Fruit fly (Drosophila melanogaster) whole organism, embryonic: ENCODE measurements around the gene CG42299.

ENCODE experiments used
- Abd-B ChIP-seq: fragments of 200-800 bp; sonication (Bioruptor generic); optimal IDR thresholded peaks from 2 replicates; lab custom pipeline; 2018; ENCODE audit warnings: missing biosample characterization, mild to moderate bottlenecking, missing genetic modification characterization, moderate library complexity
- Atf-2 ChIP-seq: fragments of 200-800 bp; sonication (Bioruptor generic); optimal IDR thresholded peaks from 2 replicates; lab custom pipeline; 2016; ENCODE audit warnings: missing biosample characterization, missing genetic modification characterization
- Atf6 ChIP-seq: fragments of 200-800 bp; sonication (Bioruptor generic); IDR thresholded peaks from 2 replicates; pipeline ENCODE4 v1.3.6; 2022; ENCODE audit warnings: missing biosample characterization, missing genetic modification characterization
- CG11456 ChIP-seq: fragments of 200-800 bp; sonication (Bioruptor generic); IDR thresholded peaks from 3 replicates; pipeline ENCODE4 v1.3.6; 2022; ENCODE audit warnings: missing biosample characterization, missing genetic modification characterization
- CG12219 ChIP-seq: fragments of 200-800 bp; sonication (Bioruptor generic); optimal IDR thresholded peaks from 3 replicates; lab custom pipeline; 2018; ENCODE audit warnings: missing biosample characterization, mild to moderate bottlenecking, missing genetic modification characterization
- CG12744 ChIP-seq: fragments of 200-800 bp; sonication (Bioruptor generic); optimal IDR thresholded peaks from 2 replicates; lab custom pipeline; 2016; ENCODE audit warnings: missing biosample characterization, missing genetic modification characterization
- CG12769 ChIP-seq: fragments of 200-800 bp; sonication (Bioruptor generic); optimal IDR thresholded peaks from 2 replicates; lab custom pipeline; 2019; ENCODE audit warnings: missing biosample characterization, mild to moderate bottlenecking, missing genetic modification characterization, moderate library complexity
- CG13296 ChIP-seq: fragments of 200-800 bp; sonication (Bioruptor generic); optimal IDR thresholded peaks from 3 replicates; lab custom pipeline; 2018; ENCODE audit warnings: missing biosample characterization, mild to moderate bottlenecking, missing genetic modification characterization
- CG14710 ChIP-seq: fragments of 200-800 bp; sonication (Bioruptor generic); optimal IDR thresholded peaks from 3 replicates; lab custom pipeline; 2019; ENCODE audit warnings: missing biosample characterization, mild to moderate bottlenecking, missing genetic modification characterization, moderate library complexity
- CG14860 ChIP-seq: fragments of 200-800 bp; sonication (Bioruptor generic); IDR thresholded peaks from 3 replicates; pipeline ENCODE4 v1.3.6; 2022; ENCODE audit warnings: missing biosample characterization, missing genetic modification characterization; ENCODE audit not compliant: partially characterized antibody
- CG1603 ChIP-seq: fragments of 200-800 bp; sonication (Bioruptor generic); optimal IDR thresholded peaks from 2 replicates; lab custom pipeline; 2019; ENCODE audit warnings: missing biosample characterization, mild to moderate bottlenecking, missing genetic modification characterization, moderate library complexity
- CG1832 ChIP-seq: fragments of 200-800 bp; sonication (Bioruptor generic); optimal IDR thresholded peaks from 2 replicates; lab custom pipeline; 2017; ENCODE audit warnings: missing biosample characterization, mild to moderate bottlenecking, missing genetic modification characterization, inconsistent platforms
- CG32772 ChIP-seq: fragments of 200-800 bp; sonication (Bioruptor generic); IDR thresholded peaks from 2 replicates; pipeline ENCODE4 v1.3.6; 2022; ENCODE audit warnings: missing biosample characterization, missing genetic modification characterization
- CG34422 ChIP-seq: fragments of 200-800 bp; sonication (Bioruptor generic); IDR thresholded peaks from 3 replicates; pipeline ENCODE4 v1.3.6; 2022; ENCODE audit warnings: missing biosample characterization, missing genetic modification characterization
- CG3995 ChIP-seq: fragments of 200-800 bp; sonication (Bioruptor generic); optimal IDR thresholded peaks from 3 replicates; lab custom pipeline; 2016; ENCODE audit warnings: missing biosample characterization, missing genetic modification characterization
- CG4282 ChIP-seq: fragments of 200-800 bp; sonication (Bioruptor generic); optimal IDR thresholded peaks from 2 replicates; lab custom pipeline; 2016; ENCODE audit warnings: missing biosample characterization, missing genetic modification characterization
- CG6654 ChIP-seq: fragments of 200-800 bp; sonication (Bioruptor generic); optimal IDR thresholded peaks from 2 replicates; lab custom pipeline; 2017; ENCODE audit warnings: missing biosample characterization, mild to moderate bottlenecking, missing genetic modification characterization
- CG6813 ChIP-seq: fragments of 200-800 bp; sonication (Bioruptor generic); optimal IDR thresholded peaks from 2 replicates; lab custom pipeline; 2017; ENCODE audit warnings: missing biosample characterization, missing genetic modification characterization, mild to moderate bottlenecking, moderate library complexity, missing genetic modification reagents
- CG9876 ChIP-seq: fragments of 200-800 bp; sonication (Bioruptor generic); optimal IDR thresholded peaks from 2 replicates; lab custom pipeline; 2016; ENCODE audit warnings: missing biosample characterization, missing genetic modification characterization
- CHES-1-like ChIP-seq: fragments of 200-800 bp; sonication (Bioruptor generic); optimal IDR thresholded peaks from 2 replicates; lab custom pipeline; 2016; ENCODE audit warnings: missing biosample characterization, missing genetic modification characterization
- Chrac-16 ChIP-seq: fragments of 200-800 bp; sonication (Bioruptor generic); optimal IDR thresholded peaks from 3 replicates; lab custom pipeline; 2016; ENCODE audit warnings: missing biosample characterization, missing genetic modification characterization
- CkIIα-i1 ChIP-seq: fragments of 200-800 bp; sonication (Bioruptor generic); IDR thresholded peaks from 2 replicates; pipeline ENCODE4 v1.3.6; 2022; ENCODE audit warnings: missing biosample characterization, missing genetic modification characterization
- Dbx ChIP-seq: fragments of 200-800 bp; sonication (Bioruptor generic); IDR thresholded peaks from 3 replicates; pipeline ENCODE4 v1.3.6; 2022; ENCODE audit warnings: missing biosample characterization, missing genetic modification characterization
- Deaf1 ChIP-seq: fragments of 200-800 bp; optimal IDR thresholded peaks from 3 replicates; lab custom pipeline; 2019; ENCODE audit warnings: missing biosample characterization, mild to moderate bottlenecking, missing genetic modification characterization, moderate library complexity
- GATAe ChIP-seq: fragments of 200-800 bp; sonication (Bioruptor generic); conservative IDR thresholded peaks from 2 replicates; pipeline ENCODE4 v1.3.6; 2022; ENCODE audit warnings: missing biosample characterization, missing genetic modification characterization
- HmgD ChIP-seq: fragments of 200-800 bp; sonication (Bioruptor generic); optimal IDR thresholded peaks from 3 replicates; lab custom pipeline; 2016; ENCODE audit warnings: missing biosample characterization, missing genetic modification characterization
- Hr3 ChIP-seq: fragments of 200-800 bp; sonication (Bioruptor generic); optimal IDR thresholded peaks from 3 replicates; lab custom pipeline; 2016; ENCODE audit warnings: missing biosample characterization, missing genetic modification characterization
- Mad ChIP-seq: fragments of 200-800 bp; sonication (Bioruptor generic); optimal IDR thresholded peaks from 2 replicates; lab custom pipeline; 2016; ENCODE audit warnings: missing biosample characterization, missing genetic modification characterization
- NK7.1 ChIP-seq: fragments of 200-800 bp; sonication (Bioruptor generic); optimal IDR thresholded peaks from 3 replicates; lab custom pipeline; 2016; ENCODE audit warnings: missing biosample characterization, missing genetic modification characterization
- Rfx ChIP-seq: fragments of 200-800 bp; sonication (Bioruptor generic); IDR thresholded peaks from 2 replicates; pipeline ENCODE4 v1.3.6; 2022; ENCODE audit warnings: missing biosample characterization, missing genetic modification characterization
- Stat92E ChIP-seq, 3 experiments: fragments of >200 bp in 2 of 3; fragments of 200-800 bp in 1 of 3; sonication (Bioruptor generic) in 1 of 3; optimal IDR thresholded peaks; 2 replicates each; lab custom pipeline; 2017 to 2019; ENCODE audit warnings: missing biosample characterization in 3 of 3, missing genetic modification characterization in 3 of 3, mild to moderate bottlenecking in 1 of 3, moderate library complexity in 1 of 3
- bsh ChIP-seq, 2 experiments: fragments of 200-800 bp; sonication (Bioruptor generic); optimal IDR thresholded peaks; 2 replicates each; lab custom pipeline; 2017 to 2018; ENCODE audit warnings: mild to moderate bottlenecking in 2 of 2, missing biosample characterization in 2 of 2, missing genetic modification characterization in 2 of 2, moderate library complexity in 1 of 2
- cg ChIP-seq: fragments of 200-800 bp; sonication (Bioruptor generic); optimal IDR thresholded peaks from 3 replicates; lab custom pipeline; 2019; ENCODE audit warnings: missing biosample characterization, mild to moderate bottlenecking, missing genetic modification characterization, moderate library complexity
- eyg ChIP-seq: fragments of 200-800 bp; sonication (Bioruptor generic); optimal IDR thresholded peaks from 3 replicates; lab custom pipeline; 2016; ENCODE audit warnings: missing biosample characterization, missing genetic modification characterization
- fd64A ChIP-seq: fragments of 200-800 bp; sonication (Bioruptor generic); optimal IDR thresholded peaks from 3 replicates; lab custom pipeline; 2018; ENCODE audit warnings: missing biosample characterization, mild to moderate bottlenecking, missing genetic modification characterization
- fd96Cb ChIP-seq: fragments of 200-800 bp; sonication (Bioruptor generic); optimal IDR thresholded peaks from 2 replicates; lab custom pipeline; 2018; ENCODE audit warnings: missing biosample characterization, mild to moderate bottlenecking, missing genetic modification characterization, moderate library complexity
- gem ChIP-seq: fragments of 200-800 bp; sonication (Bioruptor generic); optimal IDR thresholded peaks from 2 replicates; lab custom pipeline; 2019; ENCODE audit warnings: missing biosample characterization, mild to moderate bottlenecking, missing genetic modification characterization, moderate library complexity
- grau ChIP-seq: fragments of 200-800 bp; optimal IDR thresholded peaks from 3 replicates; lab custom pipeline; 2019; ENCODE audit warnings: missing biosample characterization, mild to moderate bottlenecking, missing genetic modification characterization, moderate library complexity
- grn ChIP-seq: fragments of 200-800 bp; sonication (Bioruptor generic); optimal IDR thresholded peaks from 3 replicates; lab custom pipeline; 2017; ENCODE audit warnings: missing biosample characterization, missing genetic modification characterization
- hth ChIP-seq: fragments of >200 bp; optimal IDR thresholded peaks from 2 replicates; lab custom pipeline; 2017; ENCODE audit warnings: inconsistent platforms
- kni ChIP-seq: fragments of 200-800 bp; sonication (Bioruptor generic); optimal IDR thresholded peaks from 3 replicates; lab custom pipeline; 2017; ENCODE audit warnings: mild to moderate bottlenecking, missing biosample characterization, missing genetic modification reagents, missing genetic modification characterization
- mam ChIP-seq: fragments of 200-800 bp; sonication (Bioruptor generic); optimal IDR thresholded peaks from 3 replicates; lab custom pipeline; 2016; ENCODE audit warnings: missing biosample characterization, missing genetic modification characterization
- nom ChIP-seq: fragments of 200-800 bp; sonication (Bioruptor generic); optimal IDR thresholded peaks from 2 replicates; lab custom pipeline; 2017; ENCODE audit warnings: missing biosample characterization, missing genetic modification characterization, mild to moderate bottlenecking, moderate library complexity, missing genetic modification reagents
- pfk ChIP-seq: fragments of 200-800 bp; sonication (Bioruptor generic); optimal IDR thresholded peaks from 2 replicates; lab custom pipeline; 2018; ENCODE audit warnings: missing biosample characterization, mild to moderate bottlenecking, missing genetic modification characterization, moderate library complexity
- rib ChIP-seq: fragments of 200-800 bp; sonication (Bioruptor generic); IDR thresholded peaks from 2 replicates; pipeline ENCODE4 v1.3.6; 2022; ENCODE audit warnings: missing biosample characterization, missing genetic modification characterization
- shn ChIP-seq: fragments of 200-800 bp; sonication (Bioruptor generic); optimal IDR thresholded peaks from 3 replicates; lab custom pipeline; 2016; ENCODE audit warnings: missing biosample characterization, missing genetic modification characterization
- sug ChIP-seq: fragments of 200-800 bp; optimal IDR thresholded peaks from 2 replicates; lab custom pipeline; 2019; ENCODE audit warnings: missing biosample characterization, mild to moderate bottlenecking, missing genetic modification characterization, moderate library complexity
- unpg ChIP-seq: fragments of 200-800 bp; sonication (Bioruptor generic); optimal IDR thresholded peaks from 3 replicates; lab custom pipeline; 2018; ENCODE audit warnings: missing biosample characterization, mild to moderate bottlenecking, missing genetic modification characterization, moderate library complexity
- vfl ChIP-seq: fragments of 200-800 bp; sonication (Bioruptor generic); optimal IDR thresholded peaks from 2 replicates; lab custom pipeline; 2016; ENCODE audit warnings: missing biosample characterization, missing genetic modification characterization
- vvl ChIP-seq: fragments of 200-800 bp; sonication (Bioruptor generic); IDR thresholded peaks from 2 replicates; pipeline ENCODE4 v1.3.6; 2022; ENCODE audit warnings: missing biosample characterization, missing genetic modification characterization
- zfh1 ChIP-seq: fragments of 200-800 bp; sonication (Bioruptor generic); IDR thresholded peaks from 3 replicates; pipeline ENCODE4 v1.3.6; 2022; ENCODE audit warnings: missing biosample characterization, missing genetic modification characterization

Gene CG42299

dm6 chrX:15594230-15594857 lies 18.9 kb upstream of the CG42299 start (continued):
- TF ChIP-seq shn (no peak), CG12744 (GFP tag; lab: Kevin White, UChicago) (no peak), CG3995 (GFP tag; lab: Kevin White, UChicago) (no peak), CG11456 (GFP tag; lab: Robert Waterston, UW) (peak; percentile 94), rib (no peak), Atf6 (GFP tag; lab: Robert Waterston, UW) (no peak), CHES-1-like (GFP tag; lab: Kevin White, UChicago) (no peak), Dbx (peak; percentile 74), CG13296 (GFP tag; lab: Kevin White, UChicago) (no peak), GATAe (no peak), Stat92E (GFP tag; optimal IDR thresholded peaks at IDR 0.05; lab: Kevin White, UChicago) (no peak), CG12219 (GFP tag; lab: Kevin White, UChicago) (no peak), Chrac-16 (GFP tag; lab: Kevin White, UChicago) (peak; percentile 43), bsh (GFP tag; optimal IDR thresholded peaks at IDR 0.05; lab: Kevin White, UChicago) (peak in 1 of 2 experiments; percentile 2), fd96Cb (tag; lab: Kevin White, UChicago) (no peak), Mad (GFP tag; lab: Kevin White, UChicago) (no peak), mam (GFP tag; lab: Kevin White, UChicago) (no peak), CG6813 (no peak), CG12769 (tag; lab: Kevin White, UChicago) (no peak), CG4282 (GFP tag; lab: Kevin White, UChicago) (no peak), NK7.1 (GFP tag; lab: Kevin White, UChicago) (no peak), grn (GFP tag; lab: Kevin White, UChicago) (no peak), zfh1 (GFP tag; lab: Robert Waterston, UW) (peak; percentile 76; the same call in 2 of the 3 replicates), CkIIα-i1 (GFP tag; lab: Robert Waterston, UW) (no peak), kni (GFP tag; lab: Kevin White, UChicago) (no peak), CG14860 (GFP tag; lab: Robert Waterston, UW) (no peak), pfk (no peak), vvl (GFP tag; lab: Robert Waterston, UW) (peak; percentile 70), CG6654 (GFP tag; lab: Kevin White, UChicago) (no peak), Deaf1 (tag; lab: Kevin White, UChicago) (no peak), CG1603 (tag; lab: Kevin White, UChicago) (peak; percentile 21), CG1832 (GFP tag; lab: Kevin White, UChicago) (no peak), CG14710 (tag; lab: Kevin White, UChicago) (no peak), sug (tag; lab: Kevin White, UChicago) (peak; percentile 3), CG9876 (no peak), grau (tag; lab: Kevin White, UChicago) (peak; percentile 26), vfl (GFP tag; lab: Kevin White, UChicago) (no peak), Abd-B (GFP tag; lab: Kevin White, UChicago) (no peak), CG34422 (GFP tag; lab: Robert Waterston, UW) (peak; percentile 68), Atf-2 (GFP tag; lab: Kevin White, UChicago) (no peak), gem (peak; percentile 35), fd64A (no peak), unpg (GFP tag; lab: Kevin White, UChicago) (no peak), cg (GFP tag; lab: Kevin White, UChicago) (no peak), nom (GFP tag; lab: Kevin White, UChicago) (no peak), hth (lab: Kevin White, UChicago) (no peak), eyg (no peak), Hr3 (GFP tag; lab: Kevin White, UChicago) (no peak), Rfx (GFP tag; lab: Robert Waterston, UW) (peak; percentile 80), CG32772 (GFP tag; lab: Robert Waterston, UW) (peak; percentile 61), HmgD (no peak)
